Fruit fly (Drosophila melanogaster) whole organism, embryonic: Measurements from ENCODE around the gene HipHop.

Experiments
- B-H1 ChIP-seq: fragments of 200-800 bp; sonication (Bioruptor generic); IDR thresholded peaks from 3 replicates; pipeline ENCODE4 v1.3.6; 2022; ENCODE audit warnings: missing biosample characterization, missing genetic modification characterization
- CG10209 ChIP-seq: fragments of 200-800 bp; sonication (Bioruptor generic); optimal IDR thresholded peaks from 3 replicates; lab custom pipeline; 2017; ENCODE audit warnings: missing biosample characterization, mild to moderate bottlenecking, missing genetic modification characterization, missing genetic modification reagents
- CG10274 ChIP-seq: fragments of 200-800 bp; sonication (Bioruptor generic); optimal IDR thresholded peaks from 3 replicates; lab custom pipeline; 2017; ENCODE audit warnings: missing biosample characterization, mild to moderate bottlenecking, missing genetic modification characterization
- CG10321 ChIP-seq: fragments of 200-800 bp; sonication (Bioruptor generic); IDR thresholded peaks from 2 replicates; pipeline ENCODE4 v1.3.6; 2022; ENCODE audit warnings: missing biosample characterization, missing genetic modification characterization
- CG10431 ChIP-seq: fragments of 200-800 bp; sonication (Bioruptor generic); optimal IDR thresholded peaks from 3 replicates; lab custom pipeline; 2018; ENCODE audit warnings: missing biosample characterization, mild to moderate bottlenecking, missing genetic modification characterization
- CG11456 ChIP-seq: fragments of 200-800 bp; sonication (Bioruptor generic); IDR thresholded peaks from 3 replicates; pipeline ENCODE4 v1.3.6; 2022; ENCODE audit warnings: missing biosample characterization, missing genetic modification characterization
- CG11504 ChIP-seq: fragments of 200-800 bp; sonication (Bioruptor generic); optimal IDR thresholded peaks from 3 replicates; lab custom pipeline; 2019; ENCODE audit warnings: missing biosample characterization, mild to moderate bottlenecking, missing genetic modification characterization, moderate library complexity
- CG12391 ChIP-seq: fragments of 200-800 bp; sonication (Bioruptor generic); optimal IDR thresholded peaks from 3 replicates; lab custom pipeline; 2018; ENCODE audit warnings: missing biosample characterization, mild to moderate bottlenecking, missing genetic modification characterization, moderate library complexity
- CG12942 ChIP-seq: fragments of 200-800 bp; sonication (Bioruptor generic); optimal IDR thresholded peaks from 3 replicates; lab custom pipeline; 2016; ENCODE audit warnings: missing biosample characterization, missing genetic modification characterization
- CG16863 ChIP-seq: fragments of 200-800 bp; sonication (Bioruptor generic); optimal IDR thresholded peaks from 3 replicates; lab custom pipeline; 2016; ENCODE audit warnings: missing biosample characterization, missing genetic modification characterization
- CG17186 ChIP-seq: fragments of 200-800 bp; sonication (Bioruptor generic); optimal IDR thresholded peaks from 3 replicates; lab custom pipeline; 2017; ENCODE audit warnings: missing biosample characterization, missing genetic modification reagents, missing genetic modification characterization
- CG1792 ChIP-seq: fragments of 200-800 bp; sonication (Bioruptor generic); optimal IDR thresholded peaks from 2 replicates; lab custom pipeline; 2016; ENCODE audit warnings: missing biosample characterization, missing genetic modification characterization
- CG18011 ChIP-seq: fragments of 200-800 bp; sonication (Bioruptor generic); optimal IDR thresholded peaks from 2 replicates; lab custom pipeline; 2017; ENCODE audit warnings: missing biosample characterization, missing genetic modification characterization, mild to moderate bottlenecking, moderate library complexity, missing genotype
- CG7556 ChIP-seq: fragments of 200-800 bp; sonication (Bioruptor generic); optimal IDR thresholded peaks from 2 replicates; lab custom pipeline; 2017; ENCODE audit warnings: missing biosample characterization, mild to moderate bottlenecking, missing genetic modification characterization
- CG8281 ChIP-seq: fragments of 200-800 bp; sonication (Bioruptor generic); optimal IDR thresholded peaks from 2 replicates; lab custom pipeline; 2018; ENCODE audit warnings: missing biosample characterization, mild to moderate bottlenecking, missing genetic modification characterization, moderate library complexity
- CG8290 ChIP-seq, 3 experiments: fragments of 200-800 bp; sonication (Bioruptor generic); optimal IDR thresholded peaks; 2 replicates each; lab custom pipeline; 2016 to 2019; ENCODE audit warnings: missing biosample characterization in 3 of 3, missing genetic modification characterization in 3 of 3, mild to moderate bottlenecking in 2 of 3, moderate library complexity in 1 of 3
- CG9609 ChIP-seq: fragments of 200-800 bp; sonication (Bioruptor generic); optimal IDR thresholded peaks from 3 replicates; lab custom pipeline; 2016; ENCODE audit warnings: missing biosample characterization, missing genetic modification characterization
- Dbx ChIP-seq: fragments of 200-800 bp; sonication (Bioruptor generic); IDR thresholded peaks from 3 replicates; pipeline ENCODE4 v1.3.6; 2022; ENCODE audit warnings: missing biosample characterization, missing genetic modification characterization
- Dip3 ChIP-seq: fragments of 200-800 bp; sonication (Bioruptor generic); optimal IDR thresholded peaks from 3 replicates; lab custom pipeline; 2016; ENCODE audit warnings: missing biosample characterization, missing genetic modification characterization
- ERR ChIP-seq: fragments of 200-800 bp; sonication (Bioruptor generic); optimal IDR thresholded peaks from 2 replicates; lab custom pipeline; 2016; ENCODE audit warnings: missing biosample characterization, missing genetic modification characterization
- Elba2 ChIP-seq: fragments of 200-800 bp; sonication (Bioruptor generic); optimal IDR thresholded peaks from 3 replicates; lab custom pipeline; 2016; ENCODE audit warnings: missing biosample characterization, missing genetic modification characterization
- Fer2 ChIP-seq: fragments of 200-800 bp; sonication (Bioruptor generic); optimal IDR thresholded peaks from 2 replicates; lab custom pipeline; 2018; ENCODE audit warnings: missing biosample characterization, mild to moderate bottlenecking, missing genetic modification characterization, moderate library complexity
- Fer3 ChIP-seq: fragments of 200-800 bp; sonication (Bioruptor generic); optimal IDR thresholded peaks from 2 replicates; lab custom pipeline; 2018; ENCODE audit warnings: missing biosample characterization, mild to moderate bottlenecking, missing genetic modification characterization, moderate library complexity
- Hmx ChIP-seq: fragments of 200-800 bp; sonication (Bioruptor generic); optimal IDR thresholded peaks from 2 replicates; lab custom pipeline; 2016; ENCODE audit warnings: missing biosample characterization, missing genetic modification characterization
- Meics ChIP-seq: fragments of 200-800 bp; sonication (Bioruptor generic); optimal IDR thresholded peaks from 2 replicates; lab custom pipeline; 2017; ENCODE audit warnings: missing biosample characterization, mild to moderate bottlenecking, missing genetic modification characterization
- Nf-YC ChIP-seq: fragments of 200-800 bp; optimal IDR thresholded peaks from 3 replicates; lab custom pipeline; 2019; ENCODE audit warnings: missing biosample characterization, mild to moderate bottlenecking, missing genetic modification characterization, moderate library complexity
- Side ChIP-seq: fragments of 200-800 bp; sonication (Bioruptor generic); optimal IDR thresholded peaks from 2 replicates; lab custom pipeline; 2016; ENCODE audit warnings: missing biosample characterization, missing genetic modification characterization
- Six4 ChIP-seq: fragments of 200-800 bp; sonication (Bioruptor generic); optimal IDR thresholded peaks from 2 replicates; lab custom pipeline; 2016; ENCODE audit warnings: missing biosample characterization, missing genetic modification characterization
- Sox102F ChIP-seq: fragments of 200-800 bp; sonication (Bioruptor generic); optimal IDR thresholded peaks from 2 replicates; lab custom pipeline; 2018; ENCODE audit warnings: missing biosample characterization, mild to moderate bottlenecking, missing genetic modification characterization, moderate library complexity
- Ssrp ChIP-seq: fragments of 200-800 bp; sonication (Bioruptor generic); optimal IDR thresholded peaks from 2 replicates; lab custom pipeline; 2018; ENCODE audit warnings: missing biosample characterization, mild to moderate bottlenecking, missing genetic modification characterization, moderate library complexity
- Usf ChIP-seq: fragments of 200-800 bp; sonication (Bioruptor generic); optimal IDR thresholded peaks from 2 replicates; lab custom pipeline; 2017; ENCODE audit warnings: missing genotype, missing biosample characterization, missing genetic modification characterization
- ap ChIP-seq: fragments of 200-800 bp; sonication (Bioruptor generic); IDR thresholded peaks from 2 replicates; pipeline ENCODE4 v1.3.6; 2022; ENCODE audit warnings: missing biosample characterization, missing genetic modification characterization
- ato ChIP-seq: fragments of 200-800 bp; sonication (Bioruptor generic); IDR thresholded peaks from 2 replicates; pipeline ENCODE4 v1.3.6; 2022; ENCODE audit warnings: missing biosample characterization, missing genetic modification characterization; ENCODE audit not compliant: partially characterized antibody
- dysf ChIP-seq: fragments of 200-800 bp; sonication (Bioruptor generic); IDR thresholded peaks from 3 replicates; pipeline ENCODE4 v1.3.6; 2022; ENCODE audit warnings: missing biosample characterization, missing genetic modification characterization
- fd3F ChIP-seq: fragments of 200-800 bp; sonication (Bioruptor generic); optimal IDR thresholded peaks from 2 replicates; lab custom pipeline; 2018; ENCODE audit warnings: missing biosample characterization, mild to moderate bottlenecking, missing genetic modification characterization, moderate library complexity
- gfzf ChIP-seq: fragments of 200-800 bp; sonication (Bioruptor generic); optimal IDR thresholded peaks from 2 replicates; lab custom pipeline; 2016; ENCODE audit warnings: missing biosample characterization, mild to moderate bottlenecking, missing genetic modification characterization, moderate library complexity
- grau ChIP-seq: fragments of 200-800 bp; optimal IDR thresholded peaks from 3 replicates; lab custom pipeline; 2019; ENCODE audit warnings: missing biosample characterization, mild to moderate bottlenecking, missing genetic modification characterization, moderate library complexity
- jigr1 ChIP-seq: fragments of 200-800 bp; sonication (Bioruptor generic); IDR thresholded peaks from 3 replicates; pipeline ENCODE4 v1.3.6; 2022; ENCODE audit warnings: missing biosample characterization, missing genetic modification characterization
- kah ChIP-seq: fragments of 200-800 bp; sonication (Bioruptor generic); optimal IDR thresholded peaks from 2 replicates; lab custom pipeline; 2018; ENCODE audit warnings: missing biosample characterization, mild to moderate bottlenecking, missing genetic modification characterization
- lbe ChIP-seq: fragments of 200-800 bp; sonication (Bioruptor generic); optimal IDR thresholded peaks from 2 replicates; lab custom pipeline; 2016; ENCODE audit warnings: missing biosample characterization, mild to moderate bottlenecking, missing genetic modification characterization
- mam ChIP-seq: fragments of 200-800 bp; sonication (Bioruptor generic); optimal IDR thresholded peaks from 3 replicates; lab custom pipeline; 2016; ENCODE audit warnings: missing biosample characterization, missing genetic modification characterization
- mirr ChIP-seq: fragments of 200-800 bp; sonication (Bioruptor generic); optimal IDR thresholded peaks from 3 replicates; lab custom pipeline; 2018; ENCODE audit warnings: missing biosample characterization, mild to moderate bottlenecking, missing genetic modification characterization
- odd ChIP-seq: fragments of 200-800 bp; sonication (Bioruptor generic); optimal IDR thresholded peaks from 2 replicates; lab custom pipeline; 2017; ENCODE audit warnings: missing biosample characterization, mild to moderate bottlenecking, missing genetic modification characterization
- pb ChIP-seq: fragments of 200-800 bp; sonication (Bioruptor generic); optimal IDR thresholded peaks from 3 replicates; lab custom pipeline; 2016; ENCODE audit warnings: missing biosample characterization, missing genetic modification characterization
- ranshi ChIP-seq: fragments of 200-800 bp; sonication (Bioruptor generic); IDR thresholded peaks from 2 replicates; pipeline ENCODE4 v1.3.6; 2022; ENCODE audit warnings: missing biosample characterization, missing genetic modification characterization
- stc ChIP-seq: fragments of 200-800 bp; sonication (Bioruptor generic); IDR thresholded peaks from 2 replicates; pipeline ENCODE4 v1.3.6; 2022; ENCODE audit warnings: missing biosample characterization, missing genetic modification characterization
- trem ChIP-seq: fragments of 200-800 bp; optimal IDR thresholded peaks from 3 replicates; lab custom pipeline; 2019; ENCODE audit warnings: missing biosample characterization, mild to moderate bottlenecking, missing genetic modification characterization, moderate library complexity
- z ChIP-seq: fragments of 200-800 bp; sonication (Bioruptor generic); IDR thresholded peaks from 3 replicates; pipeline ENCODE4 v1.3.6; 2022; ENCODE audit warnings: missing biosample characterization, missing genetic modification characterization
- zen2 ChIP-seq: fragments of 200-800 bp; sonication (Bioruptor generic); IDR thresholded peaks from 3 replicates; pipeline ENCODE4 v1.3.6; 2022; ENCODE audit warnings: missing biosample characterization, missing genetic modification characterization; ENCODE audit not compliant: partially characterized antibody

Gene HipHop

dm6 chr3L:18813963-18814647, 6.9 kb upstream of the HipHop start (continued):
- no peak; the same call in 2 of the 3 replicates for TF ChIP-seq Dbx (GFP tag; lab: Robert Waterston, UW)
- TF ChIP-seq ERR (GFP tag; lab: Kevin White, UChicago), result peak; percentile 51
- no peak for TF ChIP-seq Hmx (GFP tag; lab: Kevin White, UChicago)
- peak; percentile 30 for TF ChIP-seq CG8281 (tag; lab: Kevin White, UChicago)
- no peak for TF ChIP-seq zen2
- TF ChIP-seq jigr1, result no peak
- peak; percentile 63 for TF ChIP-seq stc (GFP tag; lab: Robert Waterston, UW)
- no peak for TF ChIP-seq Elba2 (GFP tag; lab: Kevin White, UChicago)
- TF ChIP-seq ato (GFP tag; lab: Robert Waterston, UW), result no peak
- TF ChIP-seq kah (GFP tag; lab: Kevin White, UChicago), result peak; percentile 57
- peak; percentile 65 for TF ChIP-seq CG10209 (GFP tag; lab: Kevin White, UChicago)
- peak; percentile 55; the same call in 1 of the 2 replicates for TF ChIP-seq ranshi (GFP tag; lab: Robert Waterston, UW)
- TF ChIP-seq pb (GFP tag; lab: Kevin White, UChicago), result peak; percentile 64
- TF ChIP-seq lbe (GFP tag; lab: Kevin White, UChicago), result peak; percentile 87
- peak; percentile 41 for TF ChIP-seq CG12391
- peak; percentile 57 for TF ChIP-seq Sox102F
- peak; percentile 40 for TF ChIP-seq fd3F (GFP tag; lab: Kevin White, UChicago)
- TF ChIP-seq Usf (GFP tag; lab: Kevin White, UChicago), result no peak
- peak; percentile 90 for TF ChIP-seq odd (GFP tag; lab: Kevin White, UChicago)
- TF ChIP-seq CG9609 (GFP tag; lab: Kevin White, UChicago), result peak; percentile 34
- TF ChIP-seq Fer2 (tag; lab: Kevin White, UChicago), result peak; percentile 23
- TF ChIP-seq CG10431 (GFP tag; lab: Kevin White, UChicago), result peak; percentile 0
- no peak; the same call in 2 of the 3 replicates for TF ChIP-seq dysf (GFP tag; lab: Robert Waterston, UW)
- peak; percentile 74 for TF ChIP-seq CG1792
- TF ChIP-seq trem (tag; lab: Kevin White, UChicago), result peak; percentile 23
- TF ChIP-seq Side (GFP tag; lab: Kevin White, UChicago), result peak; percentile 75
- no peak for TF ChIP-seq CG11504 (tag; lab: Kevin White, UChicago)
- peak; percentile 87 for TF ChIP-seq mirr
- no peak for TF ChIP-seq gfzf
- peak; percentile 46 for TF ChIP-seq CG7556 (GFP tag; lab: Kevin White, UChicago)
- no peak for TF ChIP-seq Ssrp (tag; lab: Kevin White, UChicago)
- TF ChIP-seq CG16863 (GFP tag; lab: Kevin White, UChicago), result peak; percentile 31
- peak; percentile 67 for TF ChIP-seq Meics
- TF ChIP-seq CG11456 (GFP tag; lab: Robert Waterston, UW), result no peak
- peak; percentile 30 for TF ChIP-seq CG8290 (GFP tag; optimal IDR thresholded peaks at IDR 0.05; lab: Kevin White, UChicago)
- TF ChIP-seq CG8290 (tag; optimal IDR thresholded peaks at IDR 0.05; lab: Kevin White, UChicago), result peak in 1 of 2 experiments; percentile 14
- peak; percentile 27 for TF ChIP-seq Six4 (GFP tag; lab: Kevin White, UChicago)
- TF ChIP-seq B-H1 (GFP tag; lab: Robert Waterston, UW), result no peak; the same call in 2 of the 3 replicates
- TF ChIP-seq CG18011, result peak; percentile 47
- TF ChIP-seq Fer3, result peak; percentile 64
- TF ChIP-seq CG17186 (GFP tag; lab: Kevin White, UChicago), result no peak
- no peak for TF ChIP-seq grau (tag; lab: Kevin White, UChicago)
- peak; percentile 18 for TF ChIP-seq mam (GFP tag; lab: Kevin White, UChicago)
- TF ChIP-seq ap (GFP tag; lab: Robert Waterston, UW), result no peak; the same call in 1 of the 2 replicates
- peak; percentile 63 for TF ChIP-seq Nf-YC (tag; lab: Kevin White, UChicago)
- TF ChIP-seq CG10321 (GFP tag; lab: Robert Waterston, UW), result peak; percentile 91
- TF ChIP-seq CG12942, result peak; percentile 29
- TF ChIP-seq z (GFP tag; lab: Robert Waterston, UW), result peak; percentile 61; the same call in 1 of the 3 replicates
- TF ChIP-seq Dip3 (GFP tag; lab: Kevin White, UChicago), result no peak
- peak; percentile 51 for TF ChIP-seq CG10274 (GFP tag; lab: Kevin White, UChicago)
